Worm (Caenorhabditis elegans): ENCODE data around the gene unc-41.

unc-41 gene

ce11 chrV:9980731-9981483 is 4.9 kb upstream of the unc-41 start, which contains the start of the genes ruvb-1 and tofu-1 (continued):
- TF ChIP-seq ceh-27 (GFP tag; optimal IDR thresholded peaks at IDR 0.05) = peak; percentile 59
- TF ChIP-seq Y95B8A.8 (GFP tag; IDR thresholded peaks at IDR 0.05) = 0 out of 2 replicates have a peak, but pooled peaks have one; percentile 14
- 0 out of 2 replicates have a peak, but pooled peaks have one; percentile 15 for TF ChIP-seq madf-8 (GFP tag; conservative IDR thresholded peaks at IDR 0.05)
- TF ChIP-seq nhr-80 (tag; optimal IDR thresholded peaks at IDR 0.05) = peak; percentile 60
- TF ChIP-seq Y67H2A.10 (GFP tag; conservative IDR thresholded peaks at IDR 0.05) = 0 out of 2 replicates have a peak, but pooled peaks have one; percentile 47
- peak; percentile 33; the same call in 1 of the 2 replicates for TF ChIP-seq lin-26 (GFP tag; IDR thresholded peaks at IDR 0.05)
- TF ChIP-seq zfh-2 (GFP tag; conservative IDR thresholded peaks at IDR 0.05) = 0 out of 2 replicates have a peak, but pooled peaks have one; percentile 29
- peak; percentile 58 for TF ChIP-seq ZK185.1 (tag; optimal IDR thresholded peaks at IDR 0.05; ENCODE audit: poor library complexity, severe bottlenecking)
- peak; percentile 63 for TF ChIP-seq lsl-1 (GFP tag; optimal IDR thresholded peaks at IDR 0.05)
- TF ChIP-seq Y53G8AR.9 (GFP tag; conservative IDR thresholded peaks at IDR 0.05) = peak; percentile 64

- peak; percentile 62; the same call in 1 of the 2 replicates for TF ChIP-seq C17E4.6 (GFP tag; IDR thresholded peaks at IDR 0.05)
- no peak for TF ChIP-seq ztf-26 (tag; optimal IDR thresholded peaks at IDR 0.05)
- TF ChIP-seq F22D6.2 (tag; optimal IDR thresholded peaks at IDR 0.05) = no peak
- TF ChIP-seq tbp1 (GFP tag; optimal IDR thresholded peaks at IDR 0.05) = peak; percentile 20
- peak; percentile 23 for TF ChIP-seq die-1 (tag; optimal IDR thresholded peaks at IDR 0.05)
- peak in 1 of 3 experiments; percentile 34 for TF ChIP-seq lin-35 (GFP tag; optimal IDR thresholded peaks at IDR 0.05)
- no peak for TF ChIP-seq aptf-3 (GFP tag; IDR thresholded peaks at IDR 0.05)
- TF ChIP-seq T07F8.4 (tag; optimal IDR thresholded peaks at IDR 0.05) = no peak
- TF ChIP-seq F55B11.4 (tag; optimal IDR thresholded peaks at IDR 0.05; ENCODE audit: borderline replicate concordance, insufficient read depth) = no peak
- TF ChIP-seq B0336.3 (GFP tag; IDR thresholded peaks at IDR 0.05) = peak; percentile 84
- TF ChIP-seq nhr-120 (GFP tag; IDR thresholded peaks at IDR 0.05) = no peak
- TF ChIP-seq egrh-3 (GFP tag; IDR thresholded peaks at IDR 0.05) = no peak
- TF ChIP-seq rcor-1 (GFP tag; IDR thresholded peaks at IDR 0.05) = peak; percentile 20; the same call in 1 of the 2 replicates
- 0 out of 2 replicates have a peak, but pooled peaks have one; percentile 14 for TF ChIP-seq Y53G8AR.9 (GFP tag; conservative IDR thresholded peaks at IDR 0.05)
- no peak for TF ChIP-seq Y79H2A.3 (GFP tag; conservative IDR thresholded peaks at IDR 0.05)
- no peak for TF ChIP-seq mel-28 (tag; optimal IDR thresholded peaks at IDR 0.05; ENCODE audit: borderline replicate concordance)
- TF ChIP-seq efl-1 (GFP tag; optimal IDR thresholded peaks at IDR 0.05) = no peak
- peak; percentile 28 for TF ChIP-seq atf-7 (tag; optimal IDR thresholded peaks at IDR 0.05)
- TF ChIP-seq lin-26 (GFP tag; IDR thresholded peaks at IDR 0.05) = peak; percentile 45; the same call in 1 of the 2 replicates
- TF ChIP-seq F49E8.2 (tag; optimal IDR thresholded peaks at IDR 0.05; ENCODE audit: insufficient read depth) = peak; percentile 63
- TF ChIP-seq repo-1 (tag; optimal IDR thresholded peaks at IDR 0.05) = no peak
- TF ChIP-seq C06A6.2 (GFP tag; conservative IDR thresholded peaks at IDR 0.05) = no peak
- TF ChIP-seq ZK185.1 (tag; optimal IDR thresholded peaks at IDR 0.05; ENCODE audit: poor library complexity, severe bottlenecking) = peak; percentile 21
- TF ChIP-seq T26A5.8 (tag; optimal IDR thresholded peaks at IDR 0.05) = no peak
- no peak for TF ChIP-seq somi-1 (GFP tag; optimal IDR thresholded peaks at IDR 0.05)
- no peak for TF ChIP-seq lag-1 (GFP tag; IDR thresholded peaks at IDR 0.05)
- no peak for TF ChIP-seq nhr-90 (tag; optimal IDR thresholded peaks at IDR 0.05)
- no peak for TF ChIP-seq lsl-1 (GFP tag; optimal IDR thresholded peaks at IDR 0.05)
- TF ChIP-seq F33H1.4 (GFP tag; IDR thresholded peaks at IDR 0.05) = no peak
- TF ChIP-seq sdz-38 (tag; optimal IDR thresholded peaks at IDR 0.05) = no peak
- peak; percentile 24 for TF ChIP-seq chd-7 (tag; optimal IDR thresholded peaks at IDR 0.05)
- no peak for TF ChIP-seq F37B4.10 (GFP tag; IDR thresholded peaks at IDR 0.05)
- TF ChIP-seq lin-40 (tag; optimal IDR thresholded peaks at IDR 0.05) = no peak
- no peak for TF ChIP-seq pha-4 (tag; optimal IDR thresholded peaks at IDR 0.05)
- no peak for TF ChIP-seq cebp-2 (GFP tag; IDR thresholded peaks at IDR 0.05)
- TF ChIP-seq nhr-27 (tag; optimal IDR thresholded peaks at IDR 0.05) = no peak
- TF ChIP-seq ceh-91 (GFP tag; IDR thresholded peaks at IDR 0.05) = no peak
- TF ChIP-seq ceh-100 (GFP tag; IDR thresholded peaks at IDR 0.05) = peak; percentile 18; the same call in 1 of the 2 replicates
- peak; percentile 58; the same call in 1 of the 2 replicates for TF ChIP-seq pbrm-1 (GFP tag; IDR thresholded peaks at IDR 0.05)
Measured at ce11 chrV:9978425-9978824, 2.4 kb upstream of the unc-41 start.

Measured in whole organism, young adult.